Worm (Caenorhabditis elegans): ENCODE measurements around the gene pax-1.

Gene pax-1

ce11 chrV:8224634-8225033 is at the start of gene pax-1:
pax-1 (plus strand) TSS chrV:8224934.
- TF ChIP-seq nhr-43 (tag; optimal IDR thresholded peaks at IDR 0.05; ENCODE audit: poor library complexity, severe bottlenecking) (no peak), pha-4 (tag; optimal IDR thresholded peaks at IDR 0.05) (no peak), ztf-4 (tag; optimal IDR thresholded peaks at IDR 0.05) (no peak), elt-2 (tag; optimal IDR thresholded peaks at IDR 0.05) (no peak), ceh-28 (tag; optimal IDR thresholded peaks at IDR 0.05) (no peak), ztf-11 (tag; optimal IDR thresholded peaks at IDR 0.05) (no peak), zag-1 (tag; optimal IDR thresholded peaks at IDR 0.05) (no peak), nhr-12 (tag; optimal IDR thresholded peaks at IDR 0.05) (no peak), jun-1 (tag; optimal IDR thresholded peaks at IDR 0.05) (no peak), nhr-28 (tag; optimal IDR thresholded peaks at IDR 0.05) (no peak), ceh-16 (tag; optimal IDR thresholded peaks at IDR 0.05) (no peak), nhr-77 (tag; optimal IDR thresholded peaks at IDR 0.05) (no peak), mdl-1 (tag; optimal IDR thresholded peaks at IDR 0.05) (no peak), unc-62 (GFP tag; optimal IDR thresholded peaks at IDR 0.05) (no peak), ceh-9 (tag; optimal IDR thresholded peaks at IDR 0.05) (no peak)

DNA sequence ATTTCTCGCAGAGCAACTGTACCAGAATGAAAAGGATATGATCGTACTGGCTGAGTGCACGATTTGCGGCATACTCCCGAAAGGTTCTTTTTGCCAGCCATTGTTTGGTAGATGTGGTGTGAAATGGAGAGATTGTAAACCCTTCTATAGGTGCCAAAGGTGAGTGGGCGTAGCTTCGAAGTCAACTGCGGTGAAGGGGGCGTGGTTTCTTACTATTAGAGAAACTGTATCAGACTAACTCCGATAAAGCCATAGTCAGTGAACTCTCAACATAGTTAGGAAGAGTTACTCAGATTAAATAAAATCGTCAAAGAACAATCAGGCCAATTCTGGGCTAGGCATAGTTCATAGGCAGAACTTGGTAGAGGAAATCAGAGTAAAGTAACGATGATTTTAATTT is 47.4 kb upstream of the pax-1 start, which contains the start of gene F20D6.9:
F20D6.9 (minus strand) TSS at position 101 of the 400 bp plus-strand sequence.
- TF ChIP-seq daf-12 (tag; optimal IDR thresholded peaks at IDR 0.05) (no peak), nhr-11 (tag; optimal IDR thresholded peaks at IDR 0.05) (no peak), ama-1 (optimal IDR thresholded peaks at IDR 0.05) (no peak), fkh-10 (GFP tag; optimal IDR thresholded peaks at IDR 0.05) (no peak), nhr-43 (tag; optimal IDR thresholded peaks at IDR 0.05; ENCODE audit: poor library complexity, severe bottlenecking) (no peak), eor-1 (tag; optimal IDR thresholded peaks at IDR 0.05) (no peak), nhr-67 (tag; optimal IDR thresholded peaks at IDR 0.05) (no peak), lsy-12 (tag; optimal IDR thresholded peaks at IDR 0.05) (no peak), egl-27 (tag; optimal IDR thresholded peaks at IDR 0.05) (no peak), ceh-82 (tag; optimal IDR thresholded peaks at IDR 0.05) (no peak), nhr-25 (tag; optimal IDR thresholded peaks at IDR 0.05) (no peak), R02D3.7 (tag; optimal IDR thresholded peaks at IDR 0.05) (no peak)

DNA sequence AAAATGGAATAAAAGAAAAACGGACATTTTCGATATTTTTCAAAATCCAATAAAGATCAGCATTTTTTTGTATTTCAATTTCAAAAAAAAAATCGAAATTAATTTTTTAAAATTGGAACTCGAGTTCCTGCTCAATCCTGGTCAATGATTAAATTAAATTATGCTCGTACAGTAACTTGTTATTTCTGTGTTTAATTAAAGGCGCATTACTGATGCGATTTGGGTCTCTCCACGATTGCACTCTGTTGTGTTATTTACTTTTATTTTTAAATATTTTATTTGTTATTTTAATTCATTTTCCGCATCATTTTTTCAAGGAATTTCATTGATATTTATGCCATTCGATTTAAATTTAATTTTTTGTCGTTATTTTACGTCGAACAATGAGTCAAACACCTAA is 46.5 kb upstream of the pax-1 start:
- TF ChIP-seq lsy-12 (tag; optimal IDR thresholded peaks at IDR 0.05) (no peak), nhr-77 (tag; optimal IDR thresholded peaks at IDR 0.05) (no peak), ZK546.5 (tag; optimal IDR thresholded peaks at IDR 0.05) (no peak), nhr-67 (tag; optimal IDR thresholded peaks at IDR 0.05) (no peak), ceh-28 (tag; optimal IDR thresholded peaks at IDR 0.05) (no peak), nhr-12 (tag; optimal IDR thresholded peaks at IDR 0.05) (no peak), aly-2 (tag; optimal IDR thresholded peaks at IDR 0.05) (no peak), pha-4 (tag; optimal IDR thresholded peaks at IDR 0.05) (no peak)

DNA sequence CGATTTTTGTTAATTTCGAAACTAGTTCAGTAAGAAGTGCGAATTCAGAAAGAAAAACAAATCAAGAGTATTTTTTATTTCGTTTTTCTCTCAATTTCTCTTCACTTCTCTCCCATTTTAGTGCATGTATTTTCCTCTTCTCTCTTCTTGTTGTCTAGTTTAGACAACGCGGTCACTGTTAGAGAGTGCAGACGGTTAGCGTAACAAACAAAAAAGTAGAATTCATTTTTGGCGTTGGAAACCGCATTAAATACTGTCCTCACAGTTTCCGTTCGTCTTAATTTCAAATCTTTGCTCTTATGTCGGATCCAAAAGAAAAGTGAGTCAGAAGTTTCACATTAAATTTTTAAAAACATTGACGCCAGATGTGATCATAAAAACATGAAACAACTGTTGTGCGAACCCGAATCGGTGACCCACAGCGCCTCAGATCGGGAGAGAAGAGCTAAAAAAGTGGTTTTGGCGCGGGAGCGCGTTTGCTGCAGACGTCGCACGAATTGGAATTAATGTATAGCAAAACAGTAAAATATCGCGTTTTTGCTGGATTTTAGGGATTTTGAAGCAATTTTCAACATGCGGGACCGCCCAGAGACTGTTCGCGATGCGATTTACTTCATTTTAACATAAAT is 45.7 kb upstream of the pax-1 start, which contains the start of gene srp-7:
srp-7 (plus strand) TSS at position 213 of the 629 bp plus-strand sequence.
- TF ChIP-seq pha-4 (tag; optimal IDR thresholded peaks at IDR 0.05) (peak; percentile 81), ztf-11 (tag; optimal IDR thresholded peaks at IDR 0.05) (no peak), jun-1 (tag; optimal IDR thresholded peaks at IDR 0.05) (no peak), unc-62 (GFP tag; optimal IDR thresholded peaks at IDR 0.05) (no peak), elt-2 (tag; optimal IDR thresholded peaks at IDR 0.05) (peak; percentile 21), sea-2 (GFP tag; optimal IDR thresholded peaks at IDR 0.05) (no peak), daf-12 (tag; optimal IDR thresholded peaks at IDR 0.05) (no peak), egl-5 (tag; optimal IDR thresholded peaks at IDR 0.05) (no peak), nhr-11 (tag; optimal IDR thresholded peaks at IDR 0.05) (no peak), nhr-23 (tag; optimal IDR thresholded peaks at IDR 0.05) (peak; percentile 38), skn-1 (tag; optimal IDR thresholded peaks at IDR 0.05) (no peak), nfya-1 (tag; optimal IDR thresholded peaks at IDR 0.05; ENCODE audit: insufficient read depth) (peak; percentile 41), hmg-11 (tag; optimal IDR thresholded peaks at IDR 0.05) (peak; percentile 16)

ce11 chrV:8183384-8183783 is 41.4 kb upstream of the pax-1 start, which contains the start of gene srp-8:
srp-8 (plus strand) TSS chrV:8183684.
- no peak for TF ChIP-seq nhr-12 (tag; optimal IDR thresholded peaks at IDR 0.05)
- no peak for TF ChIP-seq snpc-4 (tag; optimal IDR thresholded peaks at IDR 0.05)
- no peak for TF ChIP-seq nhr-28 (tag; optimal IDR thresholded peaks at IDR 0.05)
- TF ChIP-seq lin-39 (tag; optimal IDR thresholded peaks at IDR 0.05), result no peak
- no peak for TF ChIP-seq daf-12 (tag; optimal IDR thresholded peaks at IDR 0.05)
- TF ChIP-seq nfya-1 (tag; optimal IDR thresholded peaks at IDR 0.05; ENCODE audit: insufficient read depth), result no peak
- no peak for TF ChIP-seq egl-5 (tag; optimal IDR thresholded peaks at IDR 0.05)
- TF ChIP-seq elt-2 (tag; optimal IDR thresholded peaks at IDR 0.05), result no peak
- TF ChIP-seq nhr-237 (tag; optimal IDR thresholded peaks at IDR 0.05), result no peak
- TF ChIP-seq nhr-11 (tag; optimal IDR thresholded peaks at IDR 0.05), result no peak
- TF ChIP-seq ZK546.5 (tag; optimal IDR thresholded peaks at IDR 0.05), result no peak
- TF ChIP-seq mdl-1 (tag; optimal IDR thresholded peaks at IDR 0.05), result no peak
- TF ChIP-seq tbx-2 (tag; optimal IDR thresholded peaks at IDR 0.05), result no peak
